Worm (Caenorhabditis elegans) whole organism, L2 larva: Measurements from ENCODE around the gene B0310.1.

Source experiments
- nhr-77 ChIP-seq: fragments of 150-350 bp; optimal IDR thresholded peaks from 2 replicates; lab custom pipeline; 2014; ENCODE audit warnings: missing biosample characterization, missing genetic modification characterization
- zag-1 ChIP-seq: fragments of 150-350 bp; optimal IDR thresholded peaks from 2 replicates; lab custom pipeline; 2014; ENCODE audit warnings: missing biosample characterization, missing genetic modification characterization

DNA sequence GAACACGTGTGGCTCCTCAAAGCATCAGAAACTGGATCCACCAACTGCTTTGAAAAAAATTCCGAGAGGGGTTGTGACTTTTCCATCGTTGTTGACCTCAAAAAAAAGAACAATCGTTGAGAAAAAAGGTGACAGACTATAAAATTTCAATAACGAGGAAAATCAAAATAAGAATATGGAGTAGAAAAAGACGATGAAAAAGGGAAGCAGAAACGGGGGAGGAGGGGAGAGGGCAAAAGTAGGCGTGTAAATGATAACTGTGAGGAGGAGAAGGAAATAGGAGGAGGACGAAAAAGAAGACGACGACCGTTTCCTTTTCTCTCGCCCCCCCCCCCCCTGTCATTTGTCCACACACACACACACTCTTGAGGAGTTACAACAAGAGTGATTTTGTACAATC is 13.8 kb downstream of the B0310.1 start, which contains the start of gene B0310.2:
- TF ChIP-seq zag-1 (tag; lab: Kevin White, UChicago) (no peak), nhr-77 (tag; lab: Kevin White, UChicago) (no peak)
